Worm (Caenorhabditis elegans) whole organism, L2 larva: Measurements from ENCODE around the gene F57B9.3.

Source experiments
- R02D3.7 ChIP-seq: fragments of 150-350 bp; optimal IDR thresholded peaks from 2 replicates; lab custom pipeline; 2014; ENCODE audit warnings: missing biosample characterization, missing genetic modification characterization
- ama-1 ChIP-seq: fragments of 150-350 bp; optimal IDR thresholded peaks from 2 replicates; lab custom pipeline; 2018; ENCODE audit warnings: inconsistent platforms
- fos-1 ChIP-seq: fragments of 150-350 bp; optimal IDR thresholded peaks from 2 replicates; lab custom pipeline; 2014; ENCODE audit warnings: missing biosample characterization, missing genetic modification characterization
- gmeb-1 ChIP-seq: fragments of 150-350 bp; optimal IDR thresholded peaks from 2 replicates; lab custom pipeline; 2014; ENCODE audit warnings: missing biosample characterization, missing genetic modification characterization
- lin-13 ChIP-seq: fragments of 150-350 bp; optimal IDR thresholded peaks from 2 replicates; lab custom pipeline; 2014; ENCODE audit warnings: missing biosample characterization, missing genetic modification reagents, missing genetic modification characterization
- nhr-11 ChIP-seq: fragments of 150-350 bp; optimal IDR thresholded peaks from 2 replicates; lab custom pipeline; 2014; ENCODE audit warnings: missing biosample characterization, missing genetic modification characterization
- nhr-12 ChIP-seq: fragments of 150-350 bp; optimal IDR thresholded peaks from 2 replicates; lab custom pipeline; 2014; ENCODE audit warnings: missing biosample characterization, missing genetic modification characterization
- skn-1 ChIP-seq: sonication (generic microtip); optimal IDR thresholded peaks from 2 replicates; lab custom pipeline; 2017; ENCODE audit warnings: missing biosample characterization, missing genetic modification characterization
- zag-1 ChIP-seq: fragments of 150-350 bp; optimal IDR thresholded peaks from 2 replicates; lab custom pipeline; 2014; ENCODE audit warnings: missing biosample characterization, missing genetic modification characterization

DNA sequence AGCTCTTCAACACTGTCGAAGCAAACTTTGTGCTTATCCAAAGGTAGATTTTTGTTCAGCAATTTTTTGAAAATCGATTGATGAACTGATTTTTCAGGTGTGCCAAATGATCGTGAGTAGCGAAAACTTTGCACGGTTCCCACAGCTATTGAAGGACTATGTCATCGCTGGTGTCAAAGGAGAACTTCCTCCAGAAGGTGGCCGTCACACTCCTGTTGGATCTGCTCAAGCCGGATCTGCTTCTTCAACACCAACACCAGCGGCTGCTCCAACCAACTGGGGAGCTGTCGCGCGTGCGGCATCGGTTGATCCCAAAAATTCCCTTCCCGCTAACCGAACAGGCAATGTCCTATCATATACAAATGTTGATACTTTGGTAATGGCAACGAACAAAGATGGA lies 13.8 kb downstream of the F57B9.3 start:
- no peak for TF ChIP-seq gmeb-1
- TF ChIP-seq nhr-12 = no peak
- TF ChIP-seq ama-1 = no peak
- no peak for TF ChIP-seq R02D3.7
- TF ChIP-seq nhr-11 = no peak
- TF ChIP-seq zag-1 = no peak
- TF ChIP-seq skn-1 (tag; lab: Kevin White, UChicago) = no peak
- no peak for TF ChIP-seq lin-13 (GFP tag; lab: Kevin White, UChicago)
- TF ChIP-seq fos-1 (tag; lab: Kevin White, UChicago) = no peak
